Fruit fly (Drosophila melanogaster): ENCODE results near the gene Smn.
A peak's percentile ranks its signal among the peaks of the same experiment; 100 is the strongest.

The Smn gene

dm6 chr3L:16590860-16591259, 9.5 kb upstream of the Smn start, which contains the start of gene tra (continued):
- TF ChIP-seq CG17186 (GFP tag; optimal IDR thresholded peaks at IDR 0.05) = peak; percentile 31
- peak; percentile 26 for TF ChIP-seq CG17829 (tag; optimal IDR thresholded peaks at IDR 0.05)
- TF ChIP-seq CG17802 (tag; optimal IDR thresholded peaks at IDR 0.05) = no peak
- TF ChIP-seq sens (GFP tag) = peak; percentile 72
- no peak for TF ChIP-seq al (GFP tag; IDR thresholded peaks at IDR 0.05)
- TF ChIP-seq pzg (GFP tag; optimal IDR thresholded peaks at IDR 0.05) = peak; percentile 58
- TF ChIP-seq CG4404 (GFP tag; IDR thresholded peaks at IDR 0.05) = no peak
- no peak for TF ChIP-seq Dek (tag; optimal IDR thresholded peaks at IDR 0.05)
- TF ChIP-seq D19B (GFP tag; optimal IDR thresholded peaks at IDR 0.05) = no peak
- TF ChIP-seq Myb (GFP tag; optimal IDR thresholded peaks at IDR 0.05) = peak; percentile 96
- no peak for TF ChIP-seq HLH4C (GFP tag; IDR thresholded peaks at IDR 0.05; ENCODE audit: partially characterized antibody)
- peak; percentile 88; the same call in 2 of the 4 replicates for TF ChIP-seq chinmo (GFP tag; IDR thresholded peaks at IDR 0.05; ENCODE audit: partially characterized antibody)
- peak; percentile 61 for TF ChIP-seq CG16813 (GFP tag; IDR thresholded peaks at IDR 0.05; ENCODE audit: partially characterized antibody)
- peak; percentile 66 for TF ChIP-seq CG14710 (tag; optimal IDR thresholded peaks at IDR 0.05)
- TF ChIP-seq Dp (GFP tag; optimal IDR thresholded peaks at IDR 0.05) = peak; percentile 72
- TF ChIP-seq NFAT (GFP tag; IDR thresholded peaks at IDR 0.05) = no peak
- TF ChIP-seq CG7271 (tag; optimal IDR thresholded peaks at IDR 0.05) = no peak
- peak; percentile 82 for TF ChIP-seq MESR4 (GFP tag; optimal IDR thresholded peaks at IDR 0.05)
- 0 out of 3 replicates have a peak, but pooled peaks have one; percentile 13 for TF ChIP-seq CG14860 (GFP tag; IDR thresholded peaks at IDR 0.05; ENCODE audit: partially characterized antibody)
- TF ChIP-seq CG31441 (GFP tag; IDR thresholded peaks at IDR 0.05) = no peak
- TF ChIP-seq CG8924 (tag; optimal IDR thresholded peaks at IDR 0.05) = no peak
- TF ChIP-seq Opbp (GFP tag; IDR thresholded peaks at IDR 0.05; ENCODE audit: partially characterized antibody) = peak; percentile 83
- peak; percentile 15; the same call in 1 of the 2 replicates for TF ChIP-seq ato (GFP tag; IDR thresholded peaks at IDR 0.05; ENCODE audit: partially characterized antibody)
- no peak for TF ChIP-seq CG13123 (GFP tag; optimal IDR thresholded peaks at IDR 0.05)
- peak; percentile 4 for TF ChIP-seq CG10979 (tag; optimal IDR thresholded peaks at IDR 0.05)
- TF ChIP-seq HLHmδ (GFP tag; optimal IDR thresholded peaks at IDR 0.05) = peak; percentile 1
- peak; percentile 57 for TF ChIP-seq Bgb (GFP tag; IDR thresholded peaks at IDR 0.05; ENCODE audit: partially characterized antibody)
- TF ChIP-seq knrl (GFP tag; IDR thresholded peaks at IDR 0.05; ENCODE audit: partially characterized antibody) = peak; percentile 57; the same call in 2 of the 3 replicates
- TF ChIP-seq CG6791 (GFP tag; IDR thresholded peaks at IDR 0.05; ENCODE audit: partially characterized antibody) = peak; percentile 70
- peak; percentile 60 for TF ChIP-seq Doc3 (GFP tag; IDR thresholded peaks at IDR 0.05; ENCODE audit: partially characterized antibody)
- no peak for TF ChIP-seq Neu2 (GFP tag; optimal IDR thresholded peaks at IDR 0.05; ENCODE audit: borderline replicate concordance)
- no peak for TF ChIP-seq Max (GFP tag; optimal IDR thresholded peaks at IDR 0.05)
- no peak for TF ChIP-seq zfh2 (GFP tag; optimal IDR thresholded peaks at IDR 0.05)
- TF ChIP-seq CG4617 (GFP tag; optimal IDR thresholded peaks at IDR 0.05; ENCODE audit: borderline replicate concordance) = peak; percentile 75
- TF ChIP-seq trem (tag; optimal IDR thresholded peaks at IDR 0.05) = peak; percentile 65
- TF ChIP-seq CG1603 (tag; optimal IDR thresholded peaks at IDR 0.05) = peak; percentile 71
- no peak for TF ChIP-seq CG8359 (GFP tag; optimal IDR thresholded peaks at IDR 0.05; ENCODE audit: borderline replicate concordance)
- peak; percentile 73 for TF ChIP-seq Elba2 (GFP tag; optimal IDR thresholded peaks at IDR 0.05)
- TF ChIP-seq Oli (tag; optimal IDR thresholded peaks at IDR 0.05) = no peak
- no peak for TF ChIP-seq Sox100B (GFP tag; optimal IDR thresholded peaks at IDR 0.05)
- TF ChIP-seq Stat92E (GFP tag; optimal IDR thresholded peaks at IDR 0.05) = peak in 1 of 3 experiments; percentile 47
- no peak for TF ChIP-seq Hsf (GFP tag; optimal IDR thresholded peaks at IDR 0.05)
- no peak for TF ChIP-seq dpn (GFP tag; optimal IDR thresholded peaks at IDR 0.05)
- TF ChIP-seq E2f2 (GFP tag; IDR thresholded peaks at IDR 0.05) = peak; percentile 76
- TF ChIP-seq HmgZ (tag; optimal IDR thresholded peaks at IDR 0.05) = peak; percentile 11
- peak; percentile 28; the same call in 1 of the 2 replicates for TF ChIP-seq CG2129 (GFP tag; IDR thresholded peaks at IDR 0.05; ENCODE audit: partially characterized antibody)
- TF ChIP-seq odd (GFP tag; optimal IDR thresholded peaks at IDR 0.05) = no peak
- peak; percentile 53 for TF ChIP-seq hbn (GFP tag; IDR thresholded peaks at IDR 0.05; ENCODE audit: partially characterized antibody)

Measured in whole organism, embryonic.